Worm (Caenorhabditis elegans): ENCODE measurements around the gene pqn-75.

DNA sequence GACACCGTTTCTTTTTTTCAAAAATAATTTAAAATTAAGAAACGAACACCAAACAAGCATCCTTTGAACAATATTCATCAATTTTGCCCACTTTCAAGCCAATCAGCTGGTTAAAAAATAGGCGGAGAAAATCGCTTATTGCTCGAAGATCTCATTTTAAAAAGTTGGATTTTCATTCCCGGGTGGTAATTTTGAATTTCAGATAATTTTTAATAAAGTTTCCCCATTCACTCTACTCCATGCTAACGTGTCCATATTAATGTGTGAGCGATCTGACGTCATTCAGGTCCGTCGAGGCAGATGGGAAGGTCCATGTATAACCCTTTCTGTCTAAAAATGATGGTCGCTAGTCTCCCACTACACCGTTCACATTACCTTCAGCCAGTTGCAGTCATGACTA is 3.6 kb upstream of the pqn-75 start, which contains the start of gene fbxb-55:
- no peak for TF ChIP-seq cey-2 (tag; optimal IDR thresholded peaks at IDR 0.05; ENCODE audit: borderline replicate concordance, insufficient read depth)
- TF ChIP-seq lim-7 (GFP tag; IDR thresholded peaks at IDR 0.05): no peak

All from whole organism, L4 larva.